Fruit fly (Drosophila melanogaster) whole organism, adult: ENCODE results near the gene Ziz.

Source experiments
- CG12768 ChIP-seq: fragments of 200-800 bp; sonication (Bioruptor generic); optimal IDR thresholded peaks from 2 replicates; lab custom pipeline; 2017; ENCODE audit warnings: missing biosample characterization, missing genetic modification characterization, mild to moderate bottlenecking, moderate library complexity, missing genetic modification reagents
- CG14711 ChIP-seq: fragments of 200-800 bp; sonication (Bioruptor generic); optimal IDR thresholded peaks from 2 replicates; lab custom pipeline; 2018; ENCODE audit warnings: missing biosample characterization, mild to moderate bottlenecking, missing genetic modification characterization, moderate library complexity
- CG7101 ChIP-seq: fragments of 200-800 bp; sonication (Bioruptor generic); optimal IDR thresholded peaks from 2 replicates; lab custom pipeline; 2018; ENCODE audit warnings: missing biosample characterization, mild to moderate bottlenecking, missing genetic modification characterization, moderate library complexity
- kay ChIP-seq: fragments of 200-800 bp; sonication (Bioruptor generic); peaks from one replicate; lab custom pipeline; 2016; ENCODE audit warnings: missing biosample characterization, missing genetic modification characterization, borderline replicate concordance

dm6 chr2L:7474404-7474803 is 21.7 kb downstream of the Ziz start, which contains the start of gene CG6441:
- no peak for TF ChIP-seq kay
- TF ChIP-seq CG7101 (tag; lab: Kevin White, UChicago): no peak
- no peak for TF ChIP-seq CG12768 (GFP tag; lab: Kevin White, UChicago)
- no peak for TF ChIP-seq CG14711 (tag; lab: Kevin White, UChicago)
